Worm (Caenorhabditis elegans) whole organism, young adult: Measurements from ENCODE around the gene Y43F4A.1.
A peak's percentile ranks its signal among the peaks of the same experiment; 100 is the strongest.

ENCODE experiments used
- D2030.7 ChIP-seq: fragments of 200-800 bp; sonication (Bioruptor generic); IDR thresholded peaks from 2 replicates; pipeline ENCODE4 v1.3.6; 2022; ENCODE audit warnings: missing genetic modification reagents, missing genetic modification characterization, missing compliant biosample characterization
- F22D6.2 ChIP-seq: sonication (generic microtip); optimal IDR thresholded peaks from 2 replicates; lab custom pipeline; 2016; ENCODE audit warnings: mild to moderate bottlenecking, missing genetic modification characterization, missing compliant biosample characterization
- F52B5.7 ChIP-seq: sonication (generic microtip); optimal IDR thresholded peaks from 2 replicates; lab custom pipeline; 2016; ENCODE audit warnings: mild to moderate bottlenecking, missing genetic modification characterization, missing compliant biosample characterization
- K12H6.12 ChIP-seq: fragments of 200-800 bp; sonication (Bioruptor generic); optimal IDR thresholded peaks from 2 replicates; lab custom pipeline; 2018; ENCODE audit warnings: mild to moderate bottlenecking, missing genetic modification characterization, missing compliant biosample characterization
- T26A5.8 ChIP-seq: sonication (generic microtip); optimal IDR thresholded peaks from 2 replicates; lab custom pipeline; 2016; ENCODE audit warnings: missing genetic modification characterization, missing compliant biosample characterization
- Y53G8AR.9 ChIP-seq: fragments of 200-800 bp; sonication (Bioruptor generic); conservative IDR thresholded peaks from 2 replicates; pipeline ENCODE4 v1.3.6; 2022; ENCODE audit warnings: missing genetic modification reagents, missing genetic modification characterization, missing compliant biosample characterization
- Y67H2A.10 ChIP-seq: fragments of 200-800 bp; sonication (Bioruptor generic); conservative IDR thresholded peaks from 2 replicates; pipeline ENCODE4 v1.3.6; 2022; ENCODE audit warnings: missing genetic modification reagents, missing genetic modification characterization, missing compliant biosample characterization
- Y95B8A.8 ChIP-seq: fragments of 200-800 bp; sonication (Bioruptor generic); IDR thresholded peaks from 2 replicates; pipeline ENCODE4 v1.3.6; 2022; ENCODE audit warnings: missing genetic modification reagents, missing genetic modification characterization, missing compliant biosample characterization
- ZK185.1 ChIP-seq: sonication (generic microtip); optimal IDR thresholded peaks from 2 replicates; lab custom pipeline; 2016; ENCODE audit warnings: mild to moderate bottlenecking, missing genetic modification characterization, missing compliant biosample characterization; ENCODE audit not compliant: poor library complexity, severe bottlenecking
- atf-7 ChIP-seq: sonication (generic microtip); optimal IDR thresholded peaks from 2 replicates; lab custom pipeline; 2017; ENCODE audit warnings: mild to moderate bottlenecking, missing genetic modification characterization, missing compliant biosample characterization
- athp-1 ChIP-seq: sonication (generic microtip); optimal IDR thresholded peaks from 2 replicates; lab custom pipeline; 2017; ENCODE audit warnings: mild to moderate bottlenecking, missing genetic modification characterization, missing compliant biosample characterization
- cebp-1 ChIP-seq, 2 experiments: fragments of 200-800 bp in 1 of 2; sonication (Bioruptor generic) in 1 of 2; sonication (generic microtip) in 1 of 2; IDR thresholded peaks in 1 of 2; optimal IDR thresholded peaks in 1 of 2; 2 replicates each; pipeline versions ENCODE4 v1.3.6 to Lab custom; 2017 to 2022; ENCODE audit warnings: missing compliant biosample characterization in 2 of 2, missing genetic modification characterization in 2 of 2, mild to moderate bottlenecking in 1 of 2, missing genetic modification reagents in 1 of 2, moderate library complexity in 1 of 2
- ceh-100 ChIP-seq: fragments of 200-800 bp; sonication (Bioruptor generic); IDR thresholded peaks from 2 replicates; pipeline ENCODE4 v1.3.6; 2022; ENCODE audit warnings: missing genetic modification reagents, missing genetic modification characterization, missing compliant biosample characterization
- ceh-40 ChIP-seq: fragments of 200-800 bp; sonication (Bioruptor generic); IDR thresholded peaks from 2 replicates; pipeline ENCODE4 v1.3.6; 2022; ENCODE audit warnings: missing genetic modification characterization, missing compliant biosample characterization
- dpff-1 ChIP-seq: sonication (generic microtip); optimal IDR thresholded peaks from 2 replicates; lab custom pipeline; 2017; ENCODE audit warnings: mild to moderate bottlenecking, missing genetic modification characterization, missing compliant biosample characterization
- egrh-3 ChIP-seq: fragments of 200-800 bp; sonication (Bioruptor generic); IDR thresholded peaks from 2 replicates; pipeline ENCODE4 v1.3.6; 2022; ENCODE audit warnings: missing genetic modification reagents, missing genetic modification characterization, missing compliant biosample characterization
- gei-17 ChIP-seq: fragments of 200-800 bp; sonication (Bioruptor generic); optimal IDR thresholded peaks from 2 replicates; lab custom pipeline; 2018; ENCODE audit warnings: mild to moderate bottlenecking, missing genetic modification characterization, missing compliant biosample characterization
- him-1 ChIP-seq: sonication (generic microtip); optimal IDR thresholded peaks from 2 replicates; lab custom pipeline; 2016; ENCODE audit warnings: missing genotype, missing genetic modification reagents, missing genetic modification characterization, missing compliant biosample characterization
- hlh-12 ChIP-seq: sonication (generic microtip); optimal IDR thresholded peaks from 2 replicates; lab custom pipeline; 2016; ENCODE audit warnings: missing genetic modification characterization, missing compliant biosample characterization
- hmg-1.2 ChIP-seq: fragments of 200-800 bp; sonication (Bioruptor generic); IDR thresholded peaks from 2 replicates; pipeline ENCODE4 v1.3.6; 2022; ENCODE audit warnings: missing genetic modification reagents, missing genetic modification characterization, missing compliant biosample characterization
- hrde-1 ChIP-seq: sonication (generic microtip); optimal IDR thresholded peaks from 2 replicates; lab custom pipeline; 2016; ENCODE audit warnings: missing genetic modification characterization, mild to moderate bottlenecking, missing compliant biosample characterization, moderate library complexity, missing genotype, missing genetic modification reagents, borderline replicate concordance
- let-607 ChIP-seq, 2 experiments: fragments of 200-800 bp in 1 of 2; sonication (Bioruptor generic) in 1 of 2; sonication (generic microtip) in 1 of 2; optimal IDR thresholded peaks; 2 replicates each; lab custom pipeline; 2016 to 2018; ENCODE audit warnings: mild to moderate bottlenecking in 2 of 2, missing compliant biosample characterization in 2 of 2, missing genetic modification characterization in 2 of 2, moderate library complexity in 2 of 2, missing genotype in 1 of 2
- lin-40 ChIP-seq: sonication (generic microtip); optimal IDR thresholded peaks from 2 replicates; lab custom pipeline; 2016; ENCODE audit warnings: missing genetic modification characterization, mild to moderate bottlenecking, missing compliant biosample characterization, missing genotype, missing genetic modification reagents
- lir-1 ChIP-seq: fragments of 200-800 bp; sonication (Bioruptor generic); conservative IDR thresholded peaks from 2 replicates; pipeline ENCODE4 v1.3.6; 2022; ENCODE audit warnings: missing genetic modification reagents, missing genetic modification characterization, missing compliant biosample characterization
- lsl-1 ChIP-seq: fragments of 200-800 bp; sonication (Bioruptor generic); optimal IDR thresholded peaks from 2 replicates; lab custom pipeline; 2018; ENCODE audit warnings: mild to moderate bottlenecking, missing genetic modification characterization, moderate library complexity, missing compliant biosample characterization
- madf-10 ChIP-seq: sonication (generic microtip); optimal IDR thresholded peaks from 2 replicates; lab custom pipeline; 2016; ENCODE audit warnings: mild to moderate bottlenecking, missing genetic modification characterization, missing compliant biosample characterization
- mcd-1 ChIP-seq: fragments of 200-800 bp; sonication (Bioruptor generic); IDR thresholded peaks from 2 replicates; pipeline ENCODE4 v1.3.6; 2022; ENCODE audit warnings: missing genetic modification reagents, missing genetic modification characterization, missing compliant biosample characterization
- nhr-27 ChIP-seq: fragments of 200-800 bp; sonication (Bioruptor generic); optimal IDR thresholded peaks from 2 replicates; lab custom pipeline; 2018; ENCODE audit warnings: mild to moderate bottlenecking, missing genetic modification characterization, moderate library complexity, missing compliant biosample characterization
- nhr-80 ChIP-seq: sonication (generic microtip); optimal IDR thresholded peaks from 2 replicates; lab custom pipeline; 2016; ENCODE audit warnings: missing genetic modification characterization, missing compliant biosample characterization
- pbrm-1 ChIP-seq: fragments of 200-800 bp; sonication (Bioruptor generic); IDR thresholded peaks from 2 replicates; pipeline ENCODE4 v1.3.6; 2022; ENCODE audit warnings: missing genetic modification reagents, missing genetic modification characterization, missing compliant biosample characterization
- pha-4 ChIP-seq: fragments of 150-350 bp; sonication (generic microtip); optimal IDR thresholded peaks from 2 replicates; lab custom pipeline; 2014; ENCODE audit warnings: missing biosample characterization, missing genetic modification reagents, missing genetic modification characterization
- rec-8 ChIP-seq, 2 experiments: sonication (generic microtip); optimal IDR thresholded peaks; 2 replicates each; lab custom pipeline; 2016; ENCODE audit warnings: mild to moderate bottlenecking in 2 of 2, missing genetic modification characterization in 2 of 2, missing genetic modification reagents in 2 of 2, missing genotype in 2 of 2, missing biosample characterization in 1 of 2, missing compliant biosample characterization in 1 of 2, moderate library complexity in 1 of 2
- rpc-1 ChIP-seq, 2 experiments: fragments of 150-350 bp in 1 of 2; sonication (generic microtip) in 1 of 2; optimal IDR thresholded peaks; 2 replicates each; lab custom pipeline; 2014 to 2018; ENCODE audit warnings: missing biosample characterization in 1 of 2, missing genetic modification characterization in 1 of 2, missing genetic modification reagents in 1 of 2, missing genotype in 1 of 2
- sea-2 ChIP-seq: fragments of 200-800 bp; sonication (Bioruptor generic); IDR thresholded peaks from 2 replicates; pipeline ENCODE4 v1.3.6; 2022; ENCODE audit warnings: missing genetic modification characterization, missing compliant biosample characterization
- snpc-3.4 ChIP-seq: sonication (generic microtip); optimal IDR thresholded peaks from 2 replicates; lab custom pipeline; 2017; ENCODE audit warnings: missing genetic modification characterization, mild to moderate bottlenecking, missing compliant biosample characterization, antibody characterized with exemption, moderate library complexity, missing genotype, missing genetic modification reagents
- unc-130 ChIP-seq: sonication (generic microtip); optimal IDR thresholded peaks from 2 replicates; lab custom pipeline; 2016; ENCODE audit warnings: missing genetic modification reagents, missing genetic modification characterization, missing compliant biosample characterization
- ztf-3 ChIP-seq: fragments of 200-800 bp; sonication (Bioruptor generic); optimal IDR thresholded peaks from 2 replicates; lab custom pipeline; 2018; ENCODE audit warnings: mild to moderate bottlenecking, missing genetic modification characterization, missing compliant biosample characterization

Y43F4A.1 gene

DNA sequence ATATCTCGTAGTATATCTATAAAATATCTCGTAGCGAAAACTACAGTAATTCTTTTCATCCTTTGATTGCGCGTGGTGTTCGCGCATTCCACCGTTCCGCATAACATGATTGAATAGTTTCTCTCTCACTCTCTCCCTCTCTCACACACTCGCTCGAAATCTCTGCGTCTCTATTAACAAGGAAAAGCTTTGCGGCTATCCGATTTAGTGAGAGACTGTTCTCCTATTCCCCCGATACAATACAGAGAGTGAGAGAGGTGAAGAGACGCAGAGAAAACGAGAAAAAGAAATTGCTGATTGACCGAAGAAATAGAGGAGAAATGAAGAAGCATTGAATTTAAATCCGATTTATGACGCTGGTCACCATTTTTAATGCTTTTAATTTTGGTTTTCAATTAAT lies 40.9 kb upstream of the Y43F4A.1 start:
- TF ChIP-seq nhr-80 (tag; lab: Kevin White, UChicago) (peak; percentile 9), cebp-1 (GFP tag; IDR thresholded peaks at IDR 0.05; lab: Robert Waterston, UW) (no peak), cebp-1 (tag; optimal IDR thresholded peaks at IDR 0.05; lab: Kevin White, UChicago) (peak; percentile 15), lin-40 (tag; lab: Kevin White, UChicago) (peak; percentile 5), ZK185.1 (tag; lab: Kevin White, UChicago) (peak; percentile 10), atf-7 (tag; lab: Kevin White, UChicago) (no peak), hmg-1.2 (GFP tag; lab: Robert Waterston, UW) (peak; percentile 70)

DNA sequence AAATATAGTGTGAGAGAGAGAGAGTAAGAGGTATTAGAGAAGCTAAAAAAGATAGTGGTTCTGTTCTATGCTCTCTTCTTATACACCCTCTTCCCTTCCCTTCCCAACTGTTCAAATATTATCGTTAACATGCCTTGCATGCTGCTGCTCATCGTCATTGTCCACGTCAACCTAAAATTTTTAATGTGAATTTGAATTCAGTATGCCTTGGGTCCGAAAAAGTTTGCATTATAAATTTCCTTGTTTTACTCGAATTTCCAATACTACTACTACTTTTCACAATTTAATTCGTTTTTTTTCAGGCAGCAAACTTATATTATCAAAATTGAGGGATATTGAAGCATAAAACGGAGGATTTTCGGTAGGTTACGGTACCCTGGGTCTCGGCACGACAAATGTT lies 35.8 kb upstream of the Y43F4A.1 start, which contains the start of gene gly-5:
Gene gly-5 (plus strand): TSS at position 301 of the 400 bp plus-strand sequence.
- TF ChIP-seq Y53G8AR.9 (GFP tag; lab: Robert Waterston, UW) (no peak), nhr-80 (tag; lab: Kevin White, UChicago) (peak; percentile 40)

DNA sequence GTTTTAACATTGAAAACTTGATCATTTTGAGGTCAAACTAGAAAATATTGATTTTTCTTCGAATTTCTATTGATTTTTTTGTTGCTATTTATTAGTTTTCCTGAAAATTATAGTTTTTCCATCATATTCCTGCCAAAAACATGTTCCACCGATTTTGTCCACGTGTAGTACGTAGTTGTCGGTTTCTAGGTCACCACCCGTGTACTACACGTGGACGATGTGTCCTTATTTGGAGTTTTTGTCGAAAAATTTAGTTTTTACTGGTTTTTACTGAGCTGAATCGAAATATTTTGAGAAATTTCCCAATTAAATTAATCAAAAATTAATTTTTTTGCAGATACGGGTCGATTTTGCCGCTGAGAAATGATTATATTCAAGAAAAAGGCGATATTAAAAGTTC lies 35.1 kb upstream of the Y43F4A.1 start:
- TF ChIP-seq K12H6.12 (peak; percentile 48), nhr-27 (tag; lab: Kevin White, UChicago) (no peak), hrde-1 (tag; lab: Kevin White, UChicago) (peak; percentile 28), him-1 (tag; lab: Kevin White, UChicago) (peak; percentile 64), lir-1 (no peak; the same call in 1 of the 2 replicates), madf-10 (peak; percentile 11), ztf-3 (no peak), unc-130 (peak; percentile 70), dpff-1 (tag; lab: Kevin White, UChicago) (no peak), hlh-12 (peak; percentile 30), rec-8 (tag; optimal IDR thresholded peaks at IDR 0.05; lab: Kevin White, UChicago) (peak in 1 of 2 experiments; percentile 18), let-607 (tag; optimal IDR thresholded peaks at IDR 0.05; lab: Kevin White, UChicago) (peak in 1 of 2 experiments; percentile 63), gei-17 (GFP tag; lab: Kevin White, UChicago) (no peak), lsl-1 (GFP tag; lab: Kevin White, UChicago) (no peak), pbrm-1 (GFP tag; lab: Robert Waterston, UW) (no peak), lin-40 (tag; lab: Kevin White, UChicago) (peak; percentile 70), F22D6.2 (tag; lab: Kevin White, UChicago) (peak; percentile 9), mcd-1 (GFP tag; lab: Robert Waterston, UW) (peak; percentile 44; the same call in 1 of the 2 replicates), D2030.7 (GFP tag; lab: Robert Waterston, UW) (peak; percentile 31; the same call in 1 of the 2 replicates), egrh-3 (no peak), sea-2 (GFP tag; lab: Robert Waterston, UW) (0 out of 2 replicates have a peak, but pooled peaks have one; percentile 59)
- TF ChIP-seq, all 124 proteins: peak for 13

DNA sequence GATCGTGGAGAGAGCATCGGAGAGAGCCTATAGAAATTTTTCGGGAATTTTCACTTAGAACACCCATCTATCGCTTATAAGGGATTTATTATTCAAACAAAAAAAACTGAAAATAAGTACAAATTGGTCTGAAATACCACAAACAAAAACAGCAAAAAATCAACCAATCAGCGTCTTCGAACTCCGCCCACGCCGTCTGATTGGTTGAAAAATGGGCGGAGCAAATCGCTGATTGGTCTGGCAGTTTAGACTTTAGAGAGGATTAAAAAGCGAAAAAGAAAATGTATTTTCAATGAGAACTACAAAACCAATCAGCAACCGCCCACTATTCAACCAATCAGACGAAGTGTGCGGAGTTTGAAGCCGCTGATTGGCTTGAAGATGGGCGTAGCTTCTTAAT lies 21.8 kb upstream of the Y43F4A.1 start:
- TF ChIP-seq T26A5.8 (tag; lab: Kevin White, UChicago) (no peak), Y67H2A.10 (no peak), ceh-40 (no peak), lin-40 (tag; lab: Kevin White, UChicago) (no peak), Y95B8A.8 (GFP tag; lab: Robert Waterston, UW) (no peak), athp-1 (tag; lab: Kevin White, UChicago) (no peak), F52B5.7 (tag; lab: Kevin White, UChicago) (no peak), pha-4 (tag; lab: Kevin White, UChicago) (no peak), snpc-3.4 (tag; lab: Kevin White, UChicago) (no peak), ceh-100 (GFP tag; lab: Robert Waterston, UW) (no peak), rpc-1 (optimal IDR thresholded peaks at IDR 0.05; lab: Kevin White, UChicago) (no peak), rpc-1 (tag; optimal IDR thresholded peaks at IDR 0.05; lab: Kevin White, UChicago) (no peak)
